Fruit fly (Drosophila melanogaster) S2 (cell line): Measurements from ENCODE around the gene Lcp65Af.
"Not testable (repeated sequence)": the region's sequence is repeated elsewhere in the genome, so short reads cannot be mapped to it uniquely, and the experiment has no call there.

Source experiments
- CG8478 ChIP-seq: fragments of >200 bp; optimal IDR thresholded peaks from 2 replicates; lab custom pipeline; 2018
- CTCF ChIP-seq, 2 experiments: fragments of >200 bp; optimal IDR thresholded peaks; 2 replicates each; lab custom pipeline; 2018

DNA sequence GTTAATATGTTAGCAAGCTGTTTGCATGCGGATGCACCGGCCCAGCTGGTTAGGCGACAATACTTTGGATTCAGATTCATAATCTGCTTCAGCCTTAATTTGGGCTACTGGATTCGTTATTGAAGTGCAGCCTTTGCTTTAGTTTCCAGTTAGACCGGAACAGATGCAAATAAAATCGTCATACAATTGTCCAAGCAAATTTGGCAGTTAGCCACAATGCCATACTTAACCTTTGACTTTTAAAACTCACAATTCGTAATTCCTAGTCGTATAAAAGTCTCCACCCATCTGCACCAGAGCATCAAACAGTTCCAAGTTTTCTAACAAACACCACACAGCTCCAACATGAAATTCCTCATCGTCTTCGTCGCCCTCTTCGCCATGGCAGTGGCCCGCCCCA lies 12.7 kb upstream of the Lcp65Af start, which contains the start of gene Lcp65Ab1:
- not testable (repeated sequence) for TF ChIP-seq CG8478 (lab: Kevin White, UChicago); CTCF (optimal IDR thresholded peaks at IDR 0.05; lab: Kevin White, UChicago)
